Worm (Caenorhabditis elegans) whole organism, mixed stage, embryonic: ENCODE results near the gene smgl-2.

Source experiments
- M03D4.4 ChIP-seq: sonication (generic microtip); optimal IDR thresholded peaks from 2 replicates; lab custom pipeline; 2017; ENCODE audit warnings: mild to moderate bottlenecking, missing genetic modification characterization, missing compliant biosample characterization
- elt-3 ChIP-seq: fragments of 150-350 bp; optimal IDR thresholded peaks from 2 replicates; lab custom pipeline; 2014; ENCODE audit warnings: missing biosample characterization, missing genetic modification characterization
- lin-13 ChIP-seq: fragments of 150-350 bp; optimal IDR thresholded peaks from 2 replicates; lab custom pipeline; 2014; ENCODE audit warnings: missing biosample characterization, missing genetic modification characterization
- sem-2 ChIP-seq: fragments of 200-800 bp; sonication (Bioruptor generic); optimal IDR thresholded peaks from 2 replicates; lab custom pipeline; 2018; ENCODE audit warnings: mild to moderate bottlenecking, missing genetic modification characterization, missing compliant biosample characterization
- snpc-4 ChIP-seq: fragments of 150-350 bp; optimal IDR thresholded peaks from 2 replicates; lab custom pipeline; 2014; ENCODE audit warnings: missing biosample characterization, missing genetic modification characterization
- unc-62 ChIP-seq: fragments of 150-350 bp; optimal IDR thresholded peaks from 2 replicates; lab custom pipeline; 2014; ENCODE audit warnings: missing biosample characterization, missing genetic modification reagents, missing genetic modification characterization
- zip-8 ChIP-seq: fragments of 150-350 bp; optimal IDR thresholded peaks from 2 replicates; lab custom pipeline; 2014; ENCODE audit warnings: missing biosample characterization, missing genetic modification characterization

DNA sequence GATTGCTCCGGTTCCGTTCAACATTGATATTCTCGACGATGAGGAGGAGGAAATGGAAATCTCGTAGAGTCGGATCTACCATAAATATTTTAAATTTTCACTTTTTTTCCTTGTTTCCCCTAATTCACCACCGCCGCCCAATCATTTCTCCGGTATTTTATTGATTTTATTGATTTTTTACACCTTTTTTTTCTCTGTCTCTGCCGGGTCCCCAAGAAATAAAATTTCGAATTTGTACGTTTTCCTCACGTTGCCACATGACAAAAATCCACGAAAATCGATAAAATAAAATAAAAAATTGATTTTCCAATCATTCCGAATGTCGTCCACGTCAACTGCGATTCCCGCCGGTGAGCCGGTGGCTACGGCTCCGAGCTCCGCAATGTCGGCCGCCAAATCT lies 27.8 kb upstream of the smgl-2 start, which contains the start of gene Y37E11AL.2:
- no peak for TF ChIP-seq M03D4.4 (tag; lab: Kevin White, UChicago)
- no peak for TF ChIP-seq sem-2
- TF ChIP-seq snpc-4 (tag; lab: Kevin White, UChicago), result no peak
- no peak for TF ChIP-seq unc-62 (GFP tag; lab: Kevin White, UChicago)
- TF ChIP-seq zip-8, result no peak
- TF ChIP-seq elt-3 (tag; lab: Kevin White, UChicago), result no peak
- no peak for TF ChIP-seq lin-13 (tag; lab: Kevin White, UChicago)
